Worm (Caenorhabditis elegans): ENCODE results near the gene W10G11.1.
"Not testable (repeated sequence)": the region's sequence is repeated elsewhere in the genome, so short reads cannot be mapped to it uniquely, and the experiment has no call there.

DNA sequence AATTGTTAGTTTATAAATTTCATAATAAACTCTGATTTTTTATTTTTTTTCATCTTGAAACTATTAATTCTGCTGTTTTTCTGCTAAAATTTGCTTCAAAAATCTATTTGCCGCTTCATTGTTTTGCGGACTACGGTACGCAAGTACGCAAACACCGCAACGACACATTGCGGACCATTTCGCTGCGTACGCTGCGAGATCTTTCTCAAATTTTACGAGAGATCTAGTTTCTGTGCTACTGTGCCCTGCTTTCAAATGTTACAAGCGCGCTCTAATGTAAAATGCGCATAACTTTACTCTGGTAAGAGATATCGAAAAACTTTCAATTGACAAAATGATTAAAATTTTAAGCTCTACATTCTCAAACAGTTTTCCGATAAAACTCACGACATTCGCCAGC lies 36.9 kb downstream of the W10G11.1 start:
- not testable (repeated sequence) for TF ChIP-seq ama-1 (optimal IDR thresholded peaks at IDR 0.05); nhr-12 (tag; optimal IDR thresholded peaks at IDR 0.05); nhr-25 (tag; optimal IDR thresholded peaks at IDR 0.05); unc-62 (GFP tag; optimal IDR thresholded peaks at IDR 0.05); unc-39 (tag; optimal IDR thresholded peaks at IDR 0.05); ceh-82 (tag; optimal IDR thresholded peaks at IDR 0.05); skn-1 (tag; optimal IDR thresholded peaks at IDR 0.05); nhr-77 (tag; optimal IDR thresholded peaks at IDR 0.05)
- peak; percentile 52 for TF ChIP-seq lin-39 (tag; optimal IDR thresholded peaks at IDR 0.05)
